Worm (Caenorhabditis elegans) whole organism, L4 larva: ENCODE data around the gene cysl-2.

Experiments
- ama-1 ChIP-seq: fragments of 150-350 bp; optimal IDR thresholded peaks from 2 replicates; lab custom pipeline; 2014; ENCODE audit warnings: inconsistent platforms, mixed read lengths
- ces-1 ChIP-seq: fragments of 150-350 bp; sonication (generic microtip); optimal IDR thresholded peaks from 4 replicates; lab custom pipeline; 2014; ENCODE audit warnings: missing biosample characterization, missing genetic modification reagents, missing genetic modification characterization
- jun-1 ChIP-seq: fragments of 150-350 bp; optimal IDR thresholded peaks from 2 replicates; lab custom pipeline; 2014; ENCODE audit warnings: missing biosample characterization, missing genetic modification reagents, missing genetic modification characterization
- lin-13 ChIP-seq: fragments of 150-350 bp; optimal IDR thresholded peaks from 2 replicates; lab custom pipeline; 2014; ENCODE audit warnings: missing biosample characterization, missing genetic modification reagents, missing genetic modification characterization
- skn-1 ChIP-seq: fragments of 150-350 bp; optimal IDR thresholded peaks from 2 replicates; lab custom pipeline; 2014; ENCODE audit warnings: missing biosample characterization, missing genetic modification characterization

DNA sequence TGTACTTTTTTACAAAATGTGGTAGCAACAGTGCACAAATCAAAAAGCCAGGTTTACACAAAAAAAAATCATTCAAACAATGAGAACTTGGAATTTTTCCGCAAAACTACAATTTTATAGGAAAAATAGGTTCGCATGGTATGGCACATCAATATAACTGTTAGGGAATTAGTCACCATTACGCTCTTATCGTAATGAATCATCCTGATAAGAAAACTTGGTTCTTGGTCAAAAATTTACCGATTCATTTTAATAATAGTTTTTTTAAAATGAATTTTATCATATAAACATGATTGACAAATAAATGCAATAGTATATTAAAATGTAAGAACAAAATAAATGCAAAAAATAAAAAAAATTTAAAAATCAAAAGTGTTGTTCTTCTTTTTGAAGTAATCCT, 46.3 kb upstream of the cysl-2 start:
- no peak for TF ChIP-seq jun-1 (tag; lab: Kevin White, UChicago)
- TF ChIP-seq ces-1 (GFP tag; lab: Kevin White, UChicago), result no peak
- no peak for TF ChIP-seq skn-1 (tag; lab: Kevin White, UChicago)
- TF ChIP-seq lin-13 (GFP tag; lab: Kevin White, UChicago), result no peak
- no peak for TF ChIP-seq ama-1
